Fruit fly (Drosophila melanogaster): ENCODE measurements around the gene for.

for gene

dm6 chr2L:3703260-3703659, 46.5 kb upstream of the for start, which contains the start of gene CG2816 (continued):
- TF ChIP-seq CG12071 (GFP tag; optimal IDR thresholded peaks at IDR 0.05), result peak; percentile 20
- TF ChIP-seq sr (GFP tag; IDR thresholded peaks at IDR 0.05), result no peak
- TF ChIP-seq grau (tag; optimal IDR thresholded peaks at IDR 0.05), result peak; percentile 58
- TF ChIP-seq CG5245 (GFP tag; optimal IDR thresholded peaks at IDR 0.05), result no peak
- TF ChIP-seq CG18619 (GFP tag; optimal IDR thresholded peaks at IDR 0.05), result peak; percentile 65
- TF ChIP-seq tgo (GFP tag; IDR thresholded peaks at IDR 0.05), result peak; percentile 78
- no peak for TF ChIP-seq salm (tag; optimal IDR thresholded peaks at IDR 0.05)
- TF ChIP-seq CG2889 (GFP tag; IDR thresholded peaks at IDR 0.05), result peak; percentile 76; the same call in 2 of the 3 replicates
- no peak for TF ChIP-seq Xrp1 (GFP tag; IDR thresholded peaks at IDR 0.05)
- no peak for TF ChIP-seq stc (GFP tag; IDR thresholded peaks at IDR 0.05)
- no peak for TF ChIP-seq CG18476 (GFP tag; optimal IDR thresholded peaks at IDR 0.05)
- TF ChIP-seq CG34224 (GFP tag; IDR thresholded peaks at IDR 0.05; ENCODE audit: partially characterized antibody), result no peak
- peak; percentile 36 for TF ChIP-seq Fer2 (tag; optimal IDR thresholded peaks at IDR 0.05)
- peak; percentile 52 for TF ChIP-seq Hr3 (GFP tag; optimal IDR thresholded peaks at IDR 0.05)
- no peak for TF ChIP-seq sim (GFP tag; IDR thresholded peaks at IDR 0.05)
- peak; percentile 9 for TF ChIP-seq CG3163 (GFP tag; optimal IDR thresholded peaks at IDR 0.05)
- no peak for TF ChIP-seq CG11398 (GFP tag; optimal IDR thresholded peaks at IDR 0.05)
- TF ChIP-seq CG8290 (GFP tag; optimal IDR thresholded peaks at IDR 0.05), result no peak
- TF ChIP-seq CG8290 (tag; optimal IDR thresholded peaks at IDR 0.05), result peak in 1 of 2 experiments; percentile 83
- TF ChIP-seq fd102C (GFP tag; optimal IDR thresholded peaks at IDR 0.05), result no peak
- peak; percentile 38 for TF ChIP-seq Side (GFP tag; optimal IDR thresholded peaks at IDR 0.05)
- peak; percentile 16 for TF ChIP-seq repo (GFP tag; optimal IDR thresholded peaks at IDR 0.05)
- no peak for TF ChIP-seq CG4360 (GFP tag; IDR thresholded peaks at IDR 0.05)
- peak; percentile 47 for TF ChIP-seq ab (GFP tag; optimal IDR thresholded peaks at IDR 0.05)
- TF ChIP-seq Sox100B (GFP tag; optimal IDR thresholded peaks at IDR 0.05), result peak; percentile 4
- no peak for TF ChIP-seq Bteb2 (GFP tag; optimal IDR thresholded peaks at IDR 0.05)
- peak in 1 of 2 experiments; percentile 56 for TF ChIP-seq Pdp1 (GFP tag; optimal IDR thresholded peaks at IDR 0.05)
- TF ChIP-seq dimm (GFP tag; IDR thresholded peaks at IDR 0.05), result no peak
- TF ChIP-seq CG17912 (GFP tag; optimal IDR thresholded peaks at IDR 0.05), result no peak
- TF ChIP-seq CG6854 (GFP tag; optimal IDR thresholded peaks at IDR 0.05), result no peak
- TF ChIP-seq CG14860 (GFP tag; IDR thresholded peaks at IDR 0.05; ENCODE audit: partially characterized antibody), result no peak
- TF ChIP-seq CTCF (GFP tag; optimal IDR thresholded peaks at IDR 0.05), result no peak
- peak; percentile 35 for TF ChIP-seq ftz-f1 (GFP tag; optimal IDR thresholded peaks at IDR 0.05)
- TF ChIP-seq Elba2 (GFP tag; optimal IDR thresholded peaks at IDR 0.05), result no peak
- TF ChIP-seq ato (GFP tag; IDR thresholded peaks at IDR 0.05; ENCODE audit: partially characterized antibody), result no peak
- no peak for TF ChIP-seq Scr (GFP tag; IDR thresholded peaks at IDR 0.05; ENCODE audit: partially characterized antibody)
- no peak for TF ChIP-seq Gsc (GFP tag; IDR thresholded peaks at IDR 0.05)
- TF ChIP-seq CG7928 (GFP tag; optimal IDR thresholded peaks at IDR 0.05), result no peak
- no peak for TF ChIP-seq kni (GFP tag; optimal IDR thresholded peaks at IDR 0.05)
- peak; percentile 6 for TF ChIP-seq fd96Cb (tag; optimal IDR thresholded peaks at IDR 0.05)
- 0 out of 2 replicates have a peak, but pooled peaks have one; percentile 22 for TF ChIP-seq CG17328 (GFP tag; IDR thresholded peaks at IDR 0.05)
- TF ChIP-seq ttk (GFP tag; IDR thresholded peaks at IDR 0.05), result peak; percentile 51
- TF ChIP-seq dpn (GFP tag; optimal IDR thresholded peaks at IDR 0.05), result peak; percentile 63 to 79
- TF ChIP-seq CG34376 (GFP tag; optimal IDR thresholded peaks at IDR 0.05), result peak; percentile 13
- 0 out of 3 replicates have a peak, but pooled peaks have one; percentile 8 for TF ChIP-seq otp (GFP tag; IDR thresholded peaks at IDR 0.05)
- TF ChIP-seq eyg (GFP tag; optimal IDR thresholded peaks at IDR 0.05), result no peak
- peak; percentile 70 for TF ChIP-seq CG32532 (GFP tag; IDR thresholded peaks at IDR 0.05)
- peak; percentile 34 for TF ChIP-seq org-1 (GFP tag; optimal IDR thresholded peaks at IDR 0.05)
- TF ChIP-seq ems (GFP tag; optimal IDR thresholded peaks at IDR 0.05), result peak; percentile 68
- TF ChIP-seq wor (GFP tag; IDR thresholded peaks at IDR 0.05), result no peak
- TF ChIP-seq CG7271 (tag; optimal IDR thresholded peaks at IDR 0.05), result no peak
- peak; percentile 36 for TF ChIP-seq tio (GFP tag; optimal IDR thresholded peaks at IDR 0.05)
- TF ChIP-seq CG7963 (GFP tag; IDR thresholded peaks at IDR 0.05; ENCODE audit: partially characterized antibody), result no peak
